Worm (Caenorhabditis elegans) whole organism, L4 larva: Measurements from ENCODE around the gene die-1.

ENCODE experiments used
- Y105C5A.15 ChIP-seq: fragments of 200-800 bp; sonication (Bioruptor generic); IDR thresholded peaks from 2 replicates; pipeline ENCODE4 v1.3.6; 2022; ENCODE audit warnings: missing genetic modification characterization, missing compliant biosample characterization
- ama-1 ChIP-seq: fragments of 150-350 bp; optimal IDR thresholded peaks from 2 replicates; lab custom pipeline; 2014; ENCODE audit warnings: inconsistent platforms, mixed read lengths
- egl-27 ChIP-seq: sonication (generic microtip); optimal IDR thresholded peaks from 3 replicates; lab custom pipeline; 2017; ENCODE audit warnings: missing biosample characterization, missing genetic modification reagents, missing genetic modification characterization
- lin-1 ChIP-seq: fragments of 200-800 bp; sonication (Bioruptor generic); IDR thresholded peaks from 2 replicates; pipeline ENCODE4 v1.3.6; 2022; ENCODE audit warnings: missing genetic modification reagents, missing genetic modification characterization, missing compliant biosample characterization
- lin-13 ChIP-seq: fragments of 150-350 bp; optimal IDR thresholded peaks from 2 replicates; lab custom pipeline; 2014; ENCODE audit warnings: missing biosample characterization, missing genetic modification reagents, missing genetic modification characterization
- lin-15B ChIP-seq: fragments of 150-350 bp; sonication (generic microtip); optimal IDR thresholded peaks from 3 replicates; lab custom pipeline; 2014; ENCODE audit warnings: missing biosample characterization, missing genetic modification characterization
- lin-39 ChIP-seq: fragments of 150-350 bp; optimal IDR thresholded peaks from 2 replicates; lab custom pipeline; 2014; ENCODE audit warnings: missing biosample characterization, missing genetic modification reagents, missing genetic modification characterization
- lsy-2 ChIP-seq, 2 experiments: fragments of 150-350 bp in 1 of 2; sonication (generic microtip) in 1 of 2; optimal IDR thresholded peaks; 2 replicates each; lab custom pipeline; 2014 to 2017; ENCODE audit warnings: missing biosample characterization in 2 of 2, missing genetic modification characterization in 2 of 2

DNA sequence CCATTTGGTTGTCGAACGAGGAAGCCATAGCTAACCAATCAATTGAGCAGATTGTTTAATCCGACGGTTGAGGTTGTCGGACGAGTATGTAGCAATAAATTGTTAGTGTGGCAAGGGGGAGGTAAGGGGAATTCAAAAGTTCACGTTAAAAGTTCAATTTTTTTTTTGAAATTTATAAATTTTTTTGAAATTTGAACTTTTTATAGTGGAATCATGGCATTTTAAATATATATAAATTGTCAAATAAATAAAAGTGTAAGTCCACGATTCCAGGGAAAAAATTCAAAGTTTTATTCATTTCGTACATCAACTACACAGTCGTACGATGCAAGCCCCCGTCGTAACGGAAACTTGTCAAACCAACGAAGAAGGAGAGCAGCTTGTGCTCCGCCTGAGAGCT is 40.7 kb upstream of the die-1 start, which contains the start of the genes ZK945.7 and ZK945.8:
- TF ChIP-seq Y105C5A.15 = no peak
- no peak for TF ChIP-seq egl-27 (tag; lab: Kevin White, UChicago)
- no peak for TF ChIP-seq lin-15B (tag; lab: Kevin White, UChicago)
- TF ChIP-seq lsy-2 (tag; optimal IDR thresholded peaks at IDR 0.05; lab: Kevin White, UChicago) = no peak
- no peak for TF ChIP-seq lin-39
- no peak for TF ChIP-seq lin-13 (GFP tag; lab: Kevin White, UChicago)
- TF ChIP-seq lin-1 = no peak
- TF ChIP-seq ama-1 (lab: Kevin White, UChicago) = no peak
